Worm (Caenorhabditis elegans) whole organism, mixed stage, embryonic: ENCODE data around the gene smex-2.

Experiments used
- blmp-1 ChIP-seq: fragments of 150-350 bp; optimal IDR thresholded peaks from 2 replicates; lab custom pipeline; 2014; ENCODE audit warnings: missing biosample characterization, missing genetic modification characterization
- elt-1 ChIP-seq: sonication (generic microtip); optimal IDR thresholded peaks from 2 replicates; lab custom pipeline; 2017; ENCODE audit warnings: missing genetic modification characterization, mild to moderate bottlenecking, missing compliant biosample characterization, antibody characterized with exemption, moderate library complexity, borderline replicate concordance; ENCODE audit not compliant: insufficient read depth
- elt-3 ChIP-seq: fragments of 150-350 bp; optimal IDR thresholded peaks from 2 replicates; lab custom pipeline; 2014; ENCODE audit warnings: missing biosample characterization, missing genetic modification characterization
- lsy-2 ChIP-seq: fragments of 150-350 bp; optimal IDR thresholded peaks from 2 replicates; lab custom pipeline; 2014; ENCODE audit warnings: missing biosample characterization, missing genetic modification characterization
- mep-1 ChIP-seq: fragments of 150-350 bp; optimal IDR thresholded peaks from 2 replicates; lab custom pipeline; 2017; ENCODE audit warnings: missing biosample characterization, missing genetic modification reagents, missing genetic modification characterization, inconsistent platforms
- nhr-12 ChIP-seq: fragments of 150-350 bp; optimal IDR thresholded peaks from 2 replicates; lab custom pipeline; 2014; ENCODE audit warnings: missing biosample characterization, missing genetic modification characterization
- pha-4 ChIP-seq: fragments of 150-350 bp; optimal IDR thresholded peaks from 2 replicates; lab custom pipeline; 2018; ENCODE audit warnings: missing biosample characterization, missing genetic modification reagents, missing genetic modification characterization
- sem-2 ChIP-seq: fragments of 200-800 bp; sonication (Bioruptor generic); optimal IDR thresholded peaks from 2 replicates; lab custom pipeline; 2018; ENCODE audit warnings: mild to moderate bottlenecking, missing genetic modification characterization, missing compliant biosample characterization
- unc-62 ChIP-seq: fragments of 150-350 bp; optimal IDR thresholded peaks from 2 replicates; lab custom pipeline; 2014; ENCODE audit warnings: missing biosample characterization, missing genetic modification reagents, missing genetic modification characterization

- no peak for TF ChIP-seq blmp-1 (tag; lab: Kevin White, UChicago)
- TF ChIP-seq pha-4 = no peak
- TF ChIP-seq elt-3 (tag; lab: Kevin White, UChicago) = no peak
- no peak for TF ChIP-seq elt-1 (tag; lab: Kevin White, UChicago)
- no peak for TF ChIP-seq nhr-12 (tag; lab: Kevin White, UChicago)
- TF ChIP-seq mep-1 (tag; lab: Kevin White, UChicago) = no peak
- TF ChIP-seq sem-2 (GFP tag; lab: Kevin White, UChicago) = no peak
- no peak for TF ChIP-seq lsy-2
- TF ChIP-seq unc-62 (GFP tag; lab: Kevin White, UChicago) = no peak
Measured at ce11 chrX:1998825-1999224, 40.4 kb downstream of the smex-2 start.
